Worm (Caenorhabditis elegans) whole organism, L1 larva: Measurements from ENCODE around the gene pigs-1.

Source experiments
- aha-1 ChIP-seq: fragments of 150-350 bp; optimal IDR thresholded peaks from 2 replicates; lab custom pipeline; 2014; ENCODE audit warnings: missing biosample characterization, missing genetic modification characterization
- efl-1 ChIP-seq, 4 experiments: fragments of 150-350 bp; optimal IDR thresholded peaks in 3 of 4; peaks in 1 of 4; 1 replicate in 1 of 4; 2 replicates in 3 of 4; lab custom pipeline; 2014; ENCODE audit warnings: missing biosample characterization in 2 of 4, missing genetic modification characterization in 2 of 4, missing genetic modification reagents in 2 of 4
- fkh-10 ChIP-seq: sonication (generic microtip); optimal IDR thresholded peaks from 2 replicates; lab custom pipeline; 2017; ENCODE audit warnings: missing biosample characterization, missing genetic modification reagents, missing genetic modification characterization
- nhr-12 ChIP-seq: sonication (generic microtip); optimal IDR thresholded peaks from 2 replicates; lab custom pipeline; 2017; ENCODE audit warnings: missing biosample characterization, missing genetic modification characterization
- nhr-85 ChIP-seq: sonication (generic microtip); peaks from one replicate; lab custom pipeline; 2016; ENCODE audit warnings: missing genetic modification characterization, inconsistent platforms, missing compliant biosample characterization
- pqm-1 ChIP-seq: sonication (generic microtip); optimal IDR thresholded peaks from 3 replicates; lab custom pipeline; 2017; ENCODE audit warnings: missing biosample characterization, missing genetic modification characterization
- tlp-1 ChIP-seq: fragments of 150-350 bp; optimal IDR thresholded peaks from 2 replicates; lab custom pipeline; 2014; ENCODE audit warnings: missing biosample characterization, missing genetic modification characterization

DNA sequence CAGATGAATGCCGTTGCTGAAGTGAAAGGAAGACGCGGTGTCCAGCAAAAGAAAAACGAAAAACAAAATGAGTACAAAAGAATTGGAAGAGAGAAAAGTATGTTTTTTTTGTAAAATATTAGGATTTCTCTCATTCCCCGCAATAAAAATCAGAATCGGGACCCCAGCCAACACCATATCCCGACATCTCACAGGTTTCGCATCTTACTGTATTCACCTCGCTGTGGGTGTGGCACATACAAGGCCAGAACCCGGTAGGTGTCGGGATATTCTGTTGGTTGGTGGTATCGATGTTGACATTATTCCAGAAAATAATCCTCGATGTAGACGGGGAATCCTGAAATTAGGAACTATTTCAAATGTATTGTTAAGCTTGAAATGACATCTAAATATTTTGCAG, 32.1 kb downstream of the pigs-1 start:
- no peak for TF ChIP-seq fkh-10 (GFP tag; lab: Kevin White, UChicago)
- TF ChIP-seq nhr-85, result no peak
- TF ChIP-seq pqm-1 (tag; lab: Kevin White, UChicago), result no peak
- TF ChIP-seq efl-1 (optimal IDR thresholded peaks at IDR 0.05; lab: Kevin White, UChicago), result no peak
- no peak for TF ChIP-seq efl-1 (GFP tag; optimal IDR thresholded peaks at IDR 0.05 in 1 of 2; lab: Kevin White, UChicago)
- no peak for TF ChIP-seq tlp-1 (tag; lab: Kevin White, UChicago)
- no peak for TF ChIP-seq nhr-12 (tag; lab: Kevin White, UChicago)
- no peak for TF ChIP-seq aha-1 (tag; lab: Kevin White, UChicago)
